Worm (Caenorhabditis elegans) whole organism, L1 larva: ENCODE data around the gene usp-46.

Source experiments
- C04F5.9 ChIP-seq: sonication (generic microtip); optimal IDR thresholded peaks from 2 replicates; lab custom pipeline; 2016; ENCODE audit warnings: missing genetic modification characterization, missing compliant biosample characterization
- C34B4.2 ChIP-seq: sonication (generic microtip); optimal IDR thresholded peaks from 2 replicates; lab custom pipeline; 2017; ENCODE audit warnings: mild to moderate bottlenecking, missing genetic modification characterization, missing compliant biosample characterization
- F16B12.6 ChIP-seq: fragments of 150-350 bp; optimal IDR thresholded peaks from 2 replicates; lab custom pipeline; 2014; ENCODE audit warnings: missing biosample characterization, missing genetic modification characterization
- Y116A8C.19 ChIP-seq: sonication (generic microtip); optimal IDR thresholded peaks from 2 replicates; lab custom pipeline; 2016; ENCODE audit warnings: missing compliant biosample characterization, missing genetic modification characterization, borderline replicate concordance
- aha-1 ChIP-seq: fragments of 150-350 bp; optimal IDR thresholded peaks from 2 replicates; lab custom pipeline; 2014; ENCODE audit warnings: missing biosample characterization, missing genetic modification characterization
- alr-1 ChIP-seq: fragments of 200-800 bp; sonication (Bioruptor generic); optimal IDR thresholded peaks from 2 replicates; lab custom pipeline; 2018; ENCODE audit warnings: borderline replicate concordance, mild to moderate bottlenecking, missing genetic modification characterization, missing compliant biosample characterization
- aly-2 ChIP-seq: fragments of 150-350 bp; optimal IDR thresholded peaks from 2 replicates; lab custom pipeline; 2014; ENCODE audit warnings: missing biosample characterization, missing genetic modification characterization
- ama-1 ChIP-seq: fragments of 150-350 bp; optimal IDR thresholded peaks from 2 replicates; lab custom pipeline; 2014
- blmp-1 ChIP-seq: fragments of 150-350 bp; optimal IDR thresholded peaks from 2 replicates; lab custom pipeline; 2014; ENCODE audit warnings: missing biosample characterization, missing genetic modification characterization
- ceh-90 ChIP-seq: sonication (generic microtip); optimal IDR thresholded peaks from 2 replicates; lab custom pipeline; 2016; ENCODE audit warnings: missing genetic modification characterization, missing compliant biosample characterization
- ces-1 ChIP-seq: fragments of 150-350 bp; optimal IDR thresholded peaks from 2 replicates; lab custom pipeline; 2014; ENCODE audit warnings: missing biosample characterization, missing genetic modification reagents, missing genetic modification characterization
- dpl-1 ChIP-seq, 3 experiments: fragments of 150-350 bp in 2 of 3; sonication (generic microtip) in 1 of 3; optimal IDR thresholded peaks; 2 replicates each; lab custom pipeline; 2014 to 2017; ENCODE audit warnings: missing biosample characterization in 3 of 3, missing genetic modification characterization in 3 of 3, missing genetic modification reagents in 3 of 3
- dsc-1 ChIP-seq: sonication (generic microtip); optimal IDR thresholded peaks from 2 replicates; lab custom pipeline; 2016; ENCODE audit warnings: mild to moderate bottlenecking, missing genetic modification characterization, missing compliant biosample characterization
- efl-1 ChIP-seq, 4 experiments: fragments of 150-350 bp; optimal IDR thresholded peaks in 3 of 4; peaks in 1 of 4; 1 replicate in 1 of 4; 2 replicates in 3 of 4; lab custom pipeline; 2014; ENCODE audit warnings: missing biosample characterization in 2 of 4, missing genetic modification characterization in 2 of 4, missing genetic modification reagents in 2 of 4
- efl-3 ChIP-seq: fragments of 200-800 bp; sonication (Bioruptor generic); optimal IDR thresholded peaks from 2 replicates; lab custom pipeline; 2018; ENCODE audit warnings: mild to moderate bottlenecking, missing genetic modification characterization, missing compliant biosample characterization
- egl-13 ChIP-seq: sonication (generic microtip); optimal IDR thresholded peaks from 2 replicates; lab custom pipeline; 2016; ENCODE audit warnings: missing genotype, missing genetic modification reagents, missing genetic modification characterization, missing compliant biosample characterization
- elt-3 ChIP-seq, 6 experiments: fragments of 150-350 bp in 1 of 6; sonication (generic microtip); optimal IDR thresholded peaks; 2 replicates each; lab custom pipeline; 2017 to 2018; ENCODE audit warnings: missing biosample characterization in 6 of 6, missing genetic modification characterization in 6 of 6, inconsistent platforms in 1 of 6
- fkh-4 ChIP-seq: sonication (generic microtip); optimal IDR thresholded peaks from 2 replicates; lab custom pipeline; 2016; ENCODE audit warnings: missing compliant biosample characterization, missing genetic modification characterization, borderline replicate concordance
- hpl-2 ChIP-seq: fragments of 150-350 bp; optimal IDR thresholded peaks from 2 replicates; lab custom pipeline; 2014; ENCODE audit warnings: missing biosample characterization, missing genetic modification reagents, missing genetic modification characterization
- irx-1 ChIP-seq: sonication (generic microtip); optimal IDR thresholded peaks from 2 replicates; lab custom pipeline; 2016; ENCODE audit warnings: missing genetic modification characterization, missing compliant biosample characterization
- jun-1 ChIP-seq: fragments of 150-350 bp; optimal IDR thresholded peaks from 2 replicates; lab custom pipeline; 2014; ENCODE audit warnings: missing biosample characterization, missing genetic modification reagents, missing genetic modification characterization
- lin-13 ChIP-seq: fragments of 150-350 bp; optimal IDR thresholded peaks from 2 replicates; lab custom pipeline; 2014; ENCODE audit warnings: missing biosample characterization, missing genetic modification reagents, missing genetic modification characterization
- lin-14 ChIP-seq: fragments of 200-800 bp; sonication (Bioruptor generic); optimal IDR thresholded peaks from 2 replicates; lab custom pipeline; 2018; ENCODE audit warnings: mild to moderate bottlenecking, missing genetic modification characterization, moderate library complexity, missing compliant biosample characterization
- lin-39 ChIP-seq: fragments of 150-350 bp; optimal IDR thresholded peaks from 2 replicates; lab custom pipeline; 2014; ENCODE audit warnings: missing biosample characterization, missing genetic modification reagents, missing genetic modification characterization
- lsy-2 ChIP-seq, 2 experiments: fragments of 150-350 bp; optimal IDR thresholded peaks; 2 replicates each; lab custom pipeline; 2014; ENCODE audit warnings: missing biosample characterization in 2 of 2, missing genetic modification characterization in 2 of 2
- mab-9 ChIP-seq: fragments of 200-800 bp; sonication (Bioruptor generic); IDR thresholded peaks from 2 replicates; pipeline ENCODE4 v1.3.6; 2022; ENCODE audit warnings: missing genetic modification reagents, missing genetic modification characterization, missing compliant biosample characterization
- mdl-1 ChIP-seq, 2 experiments: fragments of 150-350 bp; optimal IDR thresholded peaks; 2 replicates each; lab custom pipeline; 2014 to 2017; ENCODE audit warnings: missing biosample characterization in 2 of 2, missing genetic modification characterization in 2 of 2, inconsistent platforms in 1 of 2
- mef-2 ChIP-seq: fragments of 150-350 bp; optimal IDR thresholded peaks from 2 replicates; lab custom pipeline; 2014; ENCODE audit warnings: missing biosample characterization, missing genetic modification characterization
- nhr-11 ChIP-seq: fragments of 150-350 bp; optimal IDR thresholded peaks from 2 replicates; lab custom pipeline; 2014; ENCODE audit warnings: missing biosample characterization, missing genetic modification characterization
- nhr-20 ChIP-seq: sonication (generic microtip); optimal IDR thresholded peaks from 2 replicates; lab custom pipeline; 2016; ENCODE audit warnings: mild to moderate bottlenecking, missing genetic modification characterization, missing compliant biosample characterization
- nhr-237 ChIP-seq: fragments of 150-350 bp; optimal IDR thresholded peaks from 2 replicates; lab custom pipeline; 2014; ENCODE audit warnings: missing biosample characterization, missing genetic modification characterization
- nhr-28 ChIP-seq: fragments of 150-350 bp; optimal IDR thresholded peaks from 2 replicates; lab custom pipeline; 2014; ENCODE audit warnings: missing biosample characterization, missing genetic modification characterization
- nhr-47 ChIP-seq: sonication (generic microtip); optimal IDR thresholded peaks from 2 replicates; lab custom pipeline; 2016; ENCODE audit warnings: mild to moderate bottlenecking, missing genetic modification characterization, moderate library complexity, missing compliant biosample characterization
- nhr-71 ChIP-seq: sonication (generic microtip); optimal IDR thresholded peaks from 2 replicates; lab custom pipeline; 2016; ENCODE audit warnings: mild to moderate bottlenecking, missing genetic modification characterization, moderate library complexity, missing compliant biosample characterization
- nhr-76 ChIP-seq: sonication (generic microtip); optimal IDR thresholded peaks from 2 replicates; lab custom pipeline; 2017; ENCODE audit warnings: missing biosample characterization, missing genetic modification characterization
- nhr-77 ChIP-seq: fragments of 150-350 bp; optimal IDR thresholded peaks from 2 replicates; lab custom pipeline; 2014; ENCODE audit warnings: missing biosample characterization, missing genetic modification characterization
- nhr-84 ChIP-seq: sonication (generic microtip); optimal IDR thresholded peaks from 2 replicates; lab custom pipeline; 2017; ENCODE audit warnings: missing biosample characterization, missing genetic modification characterization
- nhr-85 ChIP-seq: sonication (generic microtip); peaks from one replicate; lab custom pipeline; 2016; ENCODE audit warnings: missing genetic modification characterization, inconsistent platforms, missing compliant biosample characterization
- nhr-90 ChIP-seq: sonication (generic microtip); optimal IDR thresholded peaks from 2 replicates; lab custom pipeline; 2016; ENCODE audit warnings: mild to moderate bottlenecking, missing genetic modification characterization, missing compliant biosample characterization; ENCODE audit not compliant: poor library complexity
- skn-1 ChIP-seq: fragments of 150-350 bp; optimal IDR thresholded peaks from 2 replicates; lab custom pipeline; 2014; ENCODE audit warnings: missing biosample characterization, missing genetic modification characterization
- snpc-4 ChIP-seq: fragments of 150-350 bp; optimal IDR thresholded peaks from 2 replicates; lab custom pipeline; 2014; ENCODE audit warnings: missing biosample characterization, missing genetic modification characterization
- snu-23 ChIP-seq: sonication (generic microtip); optimal IDR thresholded peaks from 2 replicates; lab custom pipeline; 2016; ENCODE audit warnings: missing genetic modification characterization, missing compliant biosample characterization
- sup-37 ChIP-seq: fragments of 200-800 bp; sonication (Bioruptor generic); optimal IDR thresholded peaks from 2 replicates; lab custom pipeline; 2018; ENCODE audit warnings: mild to moderate bottlenecking, missing genetic modification characterization, missing compliant biosample characterization
- tlp-1 ChIP-seq: fragments of 150-350 bp; optimal IDR thresholded peaks from 2 replicates; lab custom pipeline; 2014; ENCODE audit warnings: missing biosample characterization, missing genetic modification characterization
- unc-130 ChIP-seq: fragments of 150-350 bp; optimal IDR thresholded peaks from 2 replicates; lab custom pipeline; 2017; ENCODE audit warnings: missing biosample characterization, missing genetic modification characterization, inconsistent platforms
- unc-86 ChIP-seq: sonication (generic microtip); optimal IDR thresholded peaks from 2 replicates; lab custom pipeline; 2016; ENCODE audit warnings: missing genetic modification characterization, missing compliant biosample characterization
- vab-15 ChIP-seq: sonication (generic microtip); optimal IDR thresholded peaks from 2 replicates; lab custom pipeline; 2017; ENCODE audit warnings: missing genotype, mild to moderate bottlenecking, missing genetic modification characterization, missing compliant biosample characterization
- zag-1 ChIP-seq: fragments of 150-350 bp; optimal IDR thresholded peaks from 2 replicates; lab custom pipeline; 2014; ENCODE audit warnings: missing biosample characterization, missing genetic modification characterization
- zip-4 ChIP-seq: fragments of 200-800 bp; sonication (Bioruptor generic); optimal IDR thresholded peaks from 2 replicates; lab custom pipeline; 2018; ENCODE audit warnings: mild to moderate bottlenecking, missing genetic modification characterization, moderate library complexity, missing compliant biosample characterization
- ztf-11 ChIP-seq, 2 experiments: sonication (generic microtip); optimal IDR thresholded peaks; 2 replicates each; lab custom pipeline; 2016 to 2017; ENCODE audit warnings: missing genetic modification characterization in 2 of 2, missing biosample characterization in 1 of 2, missing compliant biosample characterization in 1 of 2
- ztf-4 ChIP-seq: fragments of 150-350 bp; optimal IDR thresholded peaks from 2 replicates; lab custom pipeline; 2014; ENCODE audit warnings: missing biosample characterization, missing genetic modification characterization

usp-46 gene

DNA sequence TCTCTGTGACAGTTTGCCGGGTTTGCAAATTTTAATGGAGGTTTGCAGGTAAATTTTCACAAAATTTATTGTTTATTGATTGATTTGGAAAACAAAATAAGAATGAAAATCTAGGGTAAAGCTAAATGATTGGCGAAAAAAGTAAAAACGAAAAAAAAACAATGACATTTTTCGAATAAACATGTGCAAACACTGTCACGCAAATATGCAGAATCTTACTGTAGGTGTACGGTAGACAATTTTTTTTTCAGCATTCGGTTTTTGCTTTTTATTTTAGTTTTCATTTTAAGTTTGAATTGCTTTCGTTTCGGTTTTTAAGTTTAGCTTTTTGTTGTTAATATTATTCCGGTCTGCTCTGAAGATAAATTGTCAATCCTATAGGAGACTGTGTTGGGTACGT lies 41.5 kb downstream of the usp-46 start:
- TF ChIP-seq hpl-2 (GFP tag; lab: Kevin White, UChicago) (no peak), egl-13 (tag; lab: Kevin White, UChicago) (no peak), ceh-90 (tag; lab: Kevin White, UChicago) (no peak), nhr-11 (tag; lab: Kevin White, UChicago) (no peak), lin-39 (no peak), dsc-1 (tag; lab: Kevin White, UChicago) (no peak), nhr-85 (tag; lab: Kevin White, UChicago) (peak; percentile 27), irx-1 (tag; lab: Kevin White, UChicago) (no peak), nhr-237 (no peak), F16B12.6 (tag; lab: Kevin White, UChicago) (peak; percentile 2), ztf-11 (tag; optimal IDR thresholded peaks at IDR 0.05; lab: Kevin White, UChicago) (no peak), zag-1 (tag; lab: Kevin White, UChicago) (no peak), elt-3 (tag; optimal IDR thresholded peaks at IDR 0.05; lab: Kevin White, UChicago) (no peak), lsy-2 (tag; optimal IDR thresholded peaks at IDR 0.05; lab: Kevin White, UChicago) (peak; percentile 43 to 70)

DNA sequence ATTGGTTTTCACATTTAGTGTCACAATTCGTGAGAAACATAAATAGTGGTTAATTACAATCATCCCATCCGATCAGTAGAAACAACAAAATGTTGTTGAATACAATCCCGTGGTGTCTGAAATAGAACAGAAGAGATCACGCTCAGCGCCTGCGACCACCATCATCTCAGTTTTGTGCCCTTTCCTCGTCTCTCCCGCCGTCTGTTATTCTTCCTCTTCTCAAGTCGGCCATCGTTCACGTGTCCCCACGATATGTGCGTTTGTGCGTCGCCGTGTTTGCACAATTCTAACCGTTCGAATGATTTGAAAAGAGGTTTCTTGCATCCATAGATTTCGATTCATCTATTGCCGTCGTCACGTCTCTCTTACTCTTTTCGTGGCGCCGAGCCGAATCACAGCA lies 42.3 kb downstream of the usp-46 start, which contains the start of gene panl-3:
Gene panl-3, plus strand, starts transcription at position 294 of the 400 bp plus-strand sequence.
- TF ChIP-seq dpl-1 (GFP tag; optimal IDR thresholded peaks at IDR 0.05; lab: Kevin White, UChicago) (peak; percentile 54 to 78 (median 65)), ztf-4 (tag; lab: Kevin White, UChicago) (peak; percentile 51), unc-86 (peak; percentile 35), aly-2 (tag; lab: Kevin White, UChicago) (no peak), nhr-71 (peak; percentile 81), aha-1 (tag; lab: Kevin White, UChicago) (no peak), Y116A8C.19 (tag; lab: Kevin White, UChicago) (no peak), jun-1 (tag; lab: Kevin White, UChicago) (no peak), snu-23 (peak; percentile 83), ama-1 (no peak), ceh-90 (tag; lab: Kevin White, UChicago) (no peak), mdl-1 (tag; optimal IDR thresholded peaks at IDR 0.05; lab: Kevin White, UChicago) (peak in 1 of 2 experiments; percentile 95), nhr-47 (tag; lab: Kevin White, UChicago) (peak; percentile 69), unc-130 (tag; lab: Kevin White, UChicago) (peak; percentile 94), tlp-1 (no peak), mab-9 (GFP tag; lab: Robert Waterston, UW) (peak; percentile 73), lin-14 (GFP tag; lab: Kevin White, UChicago) (peak; percentile 91), ces-1 (GFP tag; lab: Kevin White, UChicago) (no peak), efl-1 (optimal IDR thresholded peaks at IDR 0.05; lab: Kevin White, UChicago) (peak; percentile 60 to 69), efl-1 (GFP tag; optimal IDR thresholded peaks at IDR 0.05 in 1 of 2; lab: Kevin White, UChicago) (peak; percentile 71 to 96), hpl-2 (GFP tag; lab: Kevin White, UChicago) (no peak), nhr-85 (tag; lab: Kevin White, UChicago) (peak; percentile 68), C04F5.9 (tag; lab: Kevin White, UChicago) (no peak), lsy-2 (tag; optimal IDR thresholded peaks at IDR 0.05; lab: Kevin White, UChicago) (peak; percentile 73 to 80), nhr-76 (tag; lab: Kevin White, UChicago) (no peak), nhr-84 (tag; lab: Kevin White, UChicago) (no peak), blmp-1 (tag; lab: Kevin White, UChicago) (no peak), fkh-4 (tag; lab: Kevin White, UChicago) (no peak), snpc-4 (peak; percentile 18), lin-13 (GFP tag; lab: Kevin White, UChicago) (peak; percentile 39), nhr-90 (peak; percentile 61), vab-15 (peak; percentile 65), skn-1 (tag; lab: Kevin White, UChicago) (peak; percentile 30), mef-2 (tag; lab: Kevin White, UChicago) (no peak), nhr-77 (tag; lab: Kevin White, UChicago) (no peak), lin-39 (no peak), elt-3 (tag; optimal IDR thresholded peaks at IDR 0.05; lab: Kevin White, UChicago) (peak in 2 of 6 experiments; percentile 30 to 48), alr-1 (no peak), ztf-11 (tag; optimal IDR thresholded peaks at IDR 0.05; lab: Kevin White, UChicago) (no peak), nhr-20 (peak; percentile 80), efl-3 (GFP tag; lab: Kevin White, UChicago) (no peak), zip-4 (no peak), C34B4.2 (tag; lab: Kevin White, UChicago) (no peak), nhr-28 (tag; lab: Kevin White, UChicago) (no peak), sup-37 (GFP tag; lab: Kevin White, UChicago) (no peak)
